Fruit fly (Drosophila melanogaster) Kc167 (cell line): ENCODE measurements around the gene spas.

ENCODE experiments used
- Myc ChIP-seq: fragments of >200 bp; optimal IDR thresholded peaks from 2 replicates; lab custom pipeline; 2017; ENCODE audit warnings: missing external identifiers
- Sin3A ChIP-seq: fragments of >200 bp; optimal IDR thresholded peaks from 2 replicates; lab custom pipeline; 2018; ENCODE audit warnings: missing external identifiers
- h ChIP-seq: fragments of >200 bp; optimal IDR thresholded peaks from 3 replicates; lab custom pipeline; 2018; ENCODE audit warnings: missing external identifiers
- psq ChIP-seq: fragments of >200 bp; optimal IDR thresholded peaks from 2 replicates; lab custom pipeline; 2017; ENCODE audit warnings: missing external identifiers
- ttk ChIP-seq: sonication (Bioruptor generic); optimal IDR thresholded peaks from 2 replicates; lab custom pipeline; 2017; ENCODE audit warnings: missing external identifiers

- TF ChIP-seq ttk (lab: Kevin White, UChicago) (no peak), Sin3A (lab: Kevin White, UChicago) (no peak), h (lab: Kevin White, UChicago) (no peak), psq (lab: Kevin White, UChicago) (no peak), Myc (lab: Kevin White, UChicago) (no peak)
Observed at dm6 chr3R:24017648-24018047, 20.4 kb upstream of the spas start.
